Worm (Caenorhabditis elegans) whole organism, L1 larva: ENCODE results near the gene ceh-13.

Source experiments
- blmp-1 ChIP-seq: fragments of 150-350 bp; optimal IDR thresholded peaks from 2 replicates; lab custom pipeline; 2014; ENCODE audit warnings: missing biosample characterization, missing genetic modification characterization
- ceh-63 ChIP-seq: fragments of 200-800 bp; sonication (Bioruptor generic); optimal IDR thresholded peaks from 2 replicates; lab custom pipeline; 2018; ENCODE audit warnings: mild to moderate bottlenecking, missing genetic modification characterization, missing compliant biosample characterization
- ceh-8 ChIP-seq: fragments of 200-800 bp; sonication (Bioruptor generic); optimal IDR thresholded peaks from 2 replicates; lab custom pipeline; 2018; ENCODE audit warnings: mild to moderate bottlenecking, missing genetic modification characterization, moderate library complexity, missing compliant biosample characterization
- efl-3 ChIP-seq: fragments of 200-800 bp; sonication (Bioruptor generic); optimal IDR thresholded peaks from 2 replicates; lab custom pipeline; 2018; ENCODE audit warnings: mild to moderate bottlenecking, missing genetic modification characterization, missing compliant biosample characterization
- egl-27 ChIP-seq, 2 experiments: fragments of 150-350 bp in 1 of 2; sonication (generic microtip); optimal IDR thresholded peaks; 3 replicates each; lab custom pipeline; 2017 to 2018; ENCODE audit warnings: missing biosample characterization in 2 of 2, missing genetic modification characterization in 2 of 2, missing genetic modification reagents in 2 of 2
- elt-2 ChIP-seq: sonication (generic microtip); optimal IDR thresholded peaks from 2 replicates; lab custom pipeline; 2016; ENCODE audit warnings: missing genetic modification characterization, mild to moderate bottlenecking, inconsistent platforms, missing compliant biosample characterization, missing genetic modification reagents
- hlh-17 ChIP-seq: fragments of 200-800 bp; sonication (Bioruptor generic); optimal IDR thresholded peaks from 2 replicates; lab custom pipeline; 2018; ENCODE audit warnings: missing genetic modification characterization, mild to moderate bottlenecking, missing compliant biosample characterization, moderate library complexity, borderline replicate concordance
- hlh-4 ChIP-seq: sonication (generic microtip); optimal IDR thresholded peaks from 2 replicates; lab custom pipeline; 2016; ENCODE audit warnings: mild to moderate bottlenecking, missing genetic modification characterization, missing compliant biosample characterization
- irx-1 ChIP-seq: sonication (generic microtip); optimal IDR thresholded peaks from 2 replicates; lab custom pipeline; 2016; ENCODE audit warnings: missing genetic modification characterization, missing compliant biosample characterization
- lin-13 ChIP-seq: fragments of 150-350 bp; optimal IDR thresholded peaks from 2 replicates; lab custom pipeline; 2014; ENCODE audit warnings: missing biosample characterization, missing genetic modification reagents, missing genetic modification characterization
- lin-14 ChIP-seq: fragments of 200-800 bp; sonication (Bioruptor generic); optimal IDR thresholded peaks from 2 replicates; lab custom pipeline; 2018; ENCODE audit warnings: mild to moderate bottlenecking, missing genetic modification characterization, moderate library complexity, missing compliant biosample characterization
- lsy-2 ChIP-seq, 2 experiments: fragments of 150-350 bp; optimal IDR thresholded peaks; 2 replicates each; lab custom pipeline; 2014; ENCODE audit warnings: missing biosample characterization in 2 of 2, missing genetic modification characterization in 2 of 2
- mep-1 ChIP-seq: fragments of 150-350 bp; optimal IDR thresholded peaks from 2 replicates; lab custom pipeline; 2014; ENCODE audit warnings: missing biosample characterization, missing genetic modification characterization
- nhr-12 ChIP-seq: sonication (generic microtip); optimal IDR thresholded peaks from 2 replicates; lab custom pipeline; 2017; ENCODE audit warnings: missing biosample characterization, missing genetic modification characterization
- nhr-19 ChIP-seq: fragments of 200-800 bp; sonication (Bioruptor generic); conservative IDR thresholded peaks from 2 replicates; pipeline ENCODE4 v1.3.6; 2022; ENCODE audit warnings: missing genetic modification characterization, missing compliant biosample characterization
- nhr-20 ChIP-seq: sonication (generic microtip); optimal IDR thresholded peaks from 2 replicates; lab custom pipeline; 2016; ENCODE audit warnings: mild to moderate bottlenecking, missing genetic modification characterization, missing compliant biosample characterization
- nhr-71 ChIP-seq: sonication (generic microtip); optimal IDR thresholded peaks from 2 replicates; lab custom pipeline; 2016; ENCODE audit warnings: mild to moderate bottlenecking, missing genetic modification characterization, moderate library complexity, missing compliant biosample characterization
- nhr-76 ChIP-seq: sonication (generic microtip); optimal IDR thresholded peaks from 2 replicates; lab custom pipeline; 2017; ENCODE audit warnings: missing biosample characterization, missing genetic modification characterization
- nhr-84 ChIP-seq: sonication (generic microtip); optimal IDR thresholded peaks from 2 replicates; lab custom pipeline; 2017; ENCODE audit warnings: missing biosample characterization, missing genetic modification characterization
- nhr-85 ChIP-seq: sonication (generic microtip); peaks from one replicate; lab custom pipeline; 2016; ENCODE audit warnings: missing genetic modification characterization, inconsistent platforms, missing compliant biosample characterization
- nhr-90 ChIP-seq: sonication (generic microtip); optimal IDR thresholded peaks from 2 replicates; lab custom pipeline; 2016; ENCODE audit warnings: mild to moderate bottlenecking, missing genetic modification characterization, missing compliant biosample characterization; ENCODE audit not compliant: poor library complexity
- pax-3 ChIP-seq: fragments of 200-800 bp; sonication (Bioruptor generic); optimal IDR thresholded peaks from 2 replicates; lab custom pipeline; 2018; ENCODE audit warnings: mild to moderate bottlenecking, missing genetic modification characterization, moderate library complexity, missing compliant biosample characterization
- pqm-1 ChIP-seq: sonication (generic microtip); optimal IDR thresholded peaks from 3 replicates; lab custom pipeline; 2017; ENCODE audit warnings: missing biosample characterization, missing genetic modification characterization
- rnt-1 ChIP-seq: sonication (generic microtip); optimal IDR thresholded peaks from 2 replicates; lab custom pipeline; 2016; ENCODE audit warnings: mild to moderate bottlenecking, missing genetic modification characterization, moderate library complexity, missing compliant biosample characterization
- snpc-4 ChIP-seq: fragments of 150-350 bp; optimal IDR thresholded peaks from 2 replicates; lab custom pipeline; 2014; ENCODE audit warnings: missing biosample characterization, missing genetic modification characterization
- snu-23 ChIP-seq: sonication (generic microtip); optimal IDR thresholded peaks from 2 replicates; lab custom pipeline; 2016; ENCODE audit warnings: missing genetic modification characterization, missing compliant biosample characterization
- sox-4 ChIP-seq: sonication (generic microtip); optimal IDR thresholded peaks from 2 replicates; lab custom pipeline; 2016; ENCODE audit warnings: missing genetic modification characterization, missing compliant biosample characterization
- sptf-1 ChIP-seq: fragments of 150-350 bp; optimal IDR thresholded peaks from 2 replicates; lab custom pipeline; 2014; ENCODE audit warnings: missing biosample characterization, missing genetic modification characterization
- swsn-7 ChIP-seq: sonication (generic microtip); optimal IDR thresholded peaks from 2 replicates; lab custom pipeline; 2016; ENCODE audit warnings: missing genetic modification characterization, missing compliant biosample characterization
- tbx-2 ChIP-seq: sonication (generic microtip); optimal IDR thresholded peaks from 2 replicates; lab custom pipeline; 2016; ENCODE audit warnings: missing genetic modification characterization, missing compliant biosample characterization
- tlp-1 ChIP-seq: fragments of 150-350 bp; optimal IDR thresholded peaks from 2 replicates; lab custom pipeline; 2014; ENCODE audit warnings: missing biosample characterization, missing genetic modification characterization
- unc-30 ChIP-seq: sonication (generic microtip); optimal IDR thresholded peaks from 2 replicates; lab custom pipeline; 2017; ENCODE audit warnings: missing biosample characterization, missing genetic modification characterization
- unc-62 ChIP-seq: fragments of 150-350 bp; optimal IDR thresholded peaks from 2 replicates; lab custom pipeline; 2014; ENCODE audit warnings: missing biosample characterization, missing genetic modification reagents, missing genetic modification characterization
- unc-86 ChIP-seq: sonication (generic microtip); optimal IDR thresholded peaks from 2 replicates; lab custom pipeline; 2016; ENCODE audit warnings: missing genetic modification characterization, missing compliant biosample characterization
- xbp-1 ChIP-seq: sonication (generic microtip); optimal IDR thresholded peaks from 2 replicates; lab custom pipeline; 2016; ENCODE audit warnings: missing genetic modification characterization, missing compliant biosample characterization
- ztf-11 ChIP-seq, 2 experiments: sonication (generic microtip); optimal IDR thresholded peaks; 2 replicates each; lab custom pipeline; 2016 to 2017; ENCODE audit warnings: missing genetic modification characterization in 2 of 2, missing biosample characterization in 1 of 2, missing compliant biosample characterization in 1 of 2
- ztf-4 ChIP-seq: fragments of 150-350 bp; optimal IDR thresholded peaks from 2 replicates; lab custom pipeline; 2014; ENCODE audit warnings: missing biosample characterization, missing genetic modification characterization

ceh-13 gene

ce11 chrIII:7553693-7554226, 1.7 kb upstream of the ceh-13 start:
- TF ChIP-seq lsy-2 (tag; optimal IDR thresholded peaks at IDR 0.05; lab: Kevin White, UChicago), result peak in 1 of 2 experiments; percentile 3
- TF ChIP-seq unc-86 (tag; lab: Kevin White, UChicago), result no peak
- no peak for TF ChIP-seq xbp-1 (tag; lab: Kevin White, UChicago)
- no peak for TF ChIP-seq sptf-1 (tag; lab: Kevin White, UChicago)
- TF ChIP-seq pax-3, result no peak
- TF ChIP-seq tbx-2 (tag; lab: Kevin White, UChicago), result no peak
- peak; percentile 18 for TF ChIP-seq nhr-71
- TF ChIP-seq efl-3 (GFP tag; lab: Kevin White, UChicago), result no peak
- peak; percentile 44 for TF ChIP-seq mep-1 (tag; lab: Kevin White, UChicago)
- TF ChIP-seq unc-30, result no peak
- TF ChIP-seq nhr-76 (tag; lab: Kevin White, UChicago), result no peak
- no peak for TF ChIP-seq unc-62 (GFP tag; lab: Kevin White, UChicago)
- TF ChIP-seq sox-4 (tag; lab: Kevin White, UChicago), result no peak
- no peak for TF ChIP-seq lin-13 (GFP tag; lab: Kevin White, UChicago)
- peak; percentile 4 for TF ChIP-seq lin-14 (GFP tag; lab: Kevin White, UChicago)
- TF ChIP-seq blmp-1, result peak; percentile 6
- peak; percentile 28 for TF ChIP-seq rnt-1
- TF ChIP-seq hlh-17 (GFP tag; lab: Kevin White, UChicago), result no peak
- no peak for TF ChIP-seq ztf-4 (tag; lab: Kevin White, UChicago)
- TF ChIP-seq nhr-85 (tag; lab: Kevin White, UChicago), result peak; percentile 55
- TF ChIP-seq elt-2 (tag; lab: Kevin White, UChicago), result no peak
- TF ChIP-seq nhr-12 (tag; lab: Kevin White, UChicago), result no peak
- no peak for TF ChIP-seq ztf-11 (tag; optimal IDR thresholded peaks at IDR 0.05; lab: Kevin White, UChicago)

ce11 chrIII:7554697-7555145, 739 bp upstream of the ceh-13 start:
- peak; percentile 56 for TF ChIP-seq nhr-71
- TF ChIP-seq blmp-1, result peak; percentile 28
- TF ChIP-seq ztf-11 (tag; optimal IDR thresholded peaks at IDR 0.05; lab: Kevin White, UChicago), result no peak
- TF ChIP-seq unc-30, result no peak
- peak; percentile 53 for TF ChIP-seq rnt-1
- no peak for TF ChIP-seq efl-3 (GFP tag; lab: Kevin White, UChicago)
- no peak for TF ChIP-seq hlh-4 (tag; lab: Kevin White, UChicago)
- no peak for TF ChIP-seq ztf-4 (tag; lab: Kevin White, UChicago)
- peak; percentile 53 for TF ChIP-seq irx-1 (tag; lab: Kevin White, UChicago)
- TF ChIP-seq lsy-2 (tag; optimal IDR thresholded peaks at IDR 0.05; lab: Kevin White, UChicago), result peak; percentile 63 to 69
- TF ChIP-seq egl-27 (tag; optimal IDR thresholded peaks at IDR 0.05; lab: Kevin White, UChicago), result no peak
- no peak for TF ChIP-seq nhr-84 (tag; lab: Kevin White, UChicago)
- peak; percentile 92 for TF ChIP-seq nhr-85 (tag; lab: Kevin White, UChicago)
- no peak for TF ChIP-seq unc-62 (GFP tag; lab: Kevin White, UChicago)
- peak; percentile 22 for TF ChIP-seq tbx-2 (tag; lab: Kevin White, UChicago)
- TF ChIP-seq lin-14 (GFP tag; lab: Kevin White, UChicago), result peak; percentile 60
- TF ChIP-seq ceh-8 (GFP tag; lab: Kevin White, UChicago), result no peak
- TF ChIP-seq nhr-90 (tag; lab: Kevin White, UChicago), result peak; percentile 19
- TF ChIP-seq swsn-7 (tag; lab: Kevin White, UChicago), result peak; percentile 16
- peak; percentile 34 for TF ChIP-seq snu-23 (GFP tag; lab: Kevin White, UChicago)
- no peak for TF ChIP-seq snpc-4 (tag; lab: Kevin White, UChicago)
- TF ChIP-seq ceh-63 (GFP tag; lab: Kevin White, UChicago), result no peak
- no peak for TF ChIP-seq tlp-1 (tag; lab: Kevin White, UChicago)
- peak; percentile 32 for TF ChIP-seq nhr-19 (GFP tag; lab: Robert Waterston, UW)
- TF ChIP-seq pqm-1, result no peak
- peak; percentile 33 for TF ChIP-seq nhr-20 (tag; lab: Kevin White, UChicago)
